Fruit fly (Drosophila melanogaster) whole organism, embryonic: ENCODE measurements around the gene CG14111.

Experiments
- Aef1 ChIP-seq: fragments of 200-800 bp; sonication (Bioruptor generic); IDR thresholded peaks from 3 replicates; pipeline ENCODE4 v1.3.6; 2022; ENCODE audit warnings: missing biosample characterization, missing genetic modification characterization
- B-H2 ChIP-seq: fragments of 200-800 bp; sonication (Bioruptor generic); optimal IDR thresholded peaks from 2 replicates; lab custom pipeline; 2018; ENCODE audit warnings: missing biosample characterization, mild to moderate bottlenecking, missing genetic modification characterization
- BtbVII ChIP-seq: fragments of 200-800 bp; sonication (Bioruptor generic); optimal IDR thresholded peaks from 3 replicates; lab custom pipeline; 2017; ENCODE audit warnings: missing biosample characterization, mild to moderate bottlenecking, missing genetic modification characterization
- CG10321 ChIP-seq: fragments of 200-800 bp; sonication (Bioruptor generic); IDR thresholded peaks from 2 replicates; pipeline ENCODE4 v1.3.6; 2022; ENCODE audit warnings: missing biosample characterization, missing genetic modification characterization
- CG10565 ChIP-seq: fragments of 200-800 bp; sonication (Bioruptor generic); optimal IDR thresholded peaks from 3 replicates; lab custom pipeline; 2016; ENCODE audit warnings: missing biosample characterization, mild to moderate bottlenecking, missing genetic modification characterization
- CG10959 ChIP-seq: fragments of 200-800 bp; sonication (Bioruptor generic); IDR thresholded peaks from 2 replicates; pipeline ENCODE4 v1.3.6; 2022; ENCODE audit warnings: missing biosample characterization, missing genetic modification characterization
- CG11560 ChIP-seq: fragments of 200-800 bp; sonication (Bioruptor generic); IDR thresholded peaks from 3 replicates; pipeline ENCODE4 v1.3.6; 2022; ENCODE audit warnings: missing biosample characterization, missing genetic modification characterization
- CG12769 ChIP-seq: fragments of 200-800 bp; sonication (Bioruptor generic); optimal IDR thresholded peaks from 2 replicates; lab custom pipeline; 2019; ENCODE audit warnings: missing biosample characterization, mild to moderate bottlenecking, missing genetic modification characterization, moderate library complexity
- CG13287 ChIP-seq: fragments of 200-800 bp; sonication (Bioruptor generic); IDR thresholded peaks from 2 replicates; pipeline ENCODE4 v1.3.6; 2022; ENCODE audit warnings: missing biosample characterization, missing genetic modification characterization; ENCODE audit not compliant: partially characterized antibody
- CG14441 ChIP-seq: fragments of 200-800 bp; sonication (Bioruptor generic); IDR thresholded peaks from 2 replicates; pipeline ENCODE4 v1.3.6; 2022; ENCODE audit warnings: missing biosample characterization, missing genetic modification characterization
- CG16779 ChIP-seq: fragments of 200-800 bp; sonication (Bioruptor generic); IDR thresholded peaks from 2 replicates; pipeline ENCODE4 v1.3.6; 2022; ENCODE audit warnings: missing biosample characterization, missing genetic modification characterization
- CG18619 ChIP-seq: fragments of 200-800 bp; sonication (Bioruptor generic); optimal IDR thresholded peaks from 3 replicates; lab custom pipeline; 2017; ENCODE audit warnings: missing biosample characterization, mild to moderate bottlenecking, missing genetic modification characterization
- CG5245 ChIP-seq: fragments of 200-800 bp; sonication (Bioruptor generic); optimal IDR thresholded peaks from 3 replicates; lab custom pipeline; 2016; ENCODE audit warnings: missing biosample characterization, missing genetic modification characterization
- CG5953 ChIP-seq: fragments of 200-800 bp; sonication (Bioruptor generic); IDR thresholded peaks from 2 replicates; pipeline ENCODE4 v1.3.6; 2022; ENCODE audit warnings: missing biosample characterization, missing genetic modification characterization
- CG9215 ChIP-seq: fragments of 200-800 bp; sonication (Bioruptor generic); IDR thresholded peaks from 2 replicates; pipeline ENCODE4 v1.3.6; 2022; ENCODE audit warnings: missing biosample characterization, missing genetic modification characterization
- Chrac-16 ChIP-seq: fragments of 200-800 bp; sonication (Bioruptor generic); optimal IDR thresholded peaks from 3 replicates; lab custom pipeline; 2016; ENCODE audit warnings: missing biosample characterization, missing genetic modification characterization
- Drgx ChIP-seq: fragments of 200-800 bp; sonication (Bioruptor generic); IDR thresholded peaks from 2 replicates; pipeline ENCODE4 v1.3.6; 2022; ENCODE audit warnings: missing biosample characterization, missing genetic modification characterization
- Elba2 ChIP-seq: fragments of 200-800 bp; sonication (Bioruptor generic); optimal IDR thresholded peaks from 3 replicates; lab custom pipeline; 2016; ENCODE audit warnings: missing biosample characterization, missing genetic modification characterization
- Gsc ChIP-seq: fragments of 200-800 bp; sonication (Bioruptor generic); IDR thresholded peaks from 2 replicates; pipeline ENCODE4 v1.3.6; 2022; ENCODE audit warnings: missing biosample characterization, missing genetic modification characterization
- HHEX ChIP-seq: fragments of 200-800 bp; sonication (Bioruptor generic); optimal IDR thresholded peaks from 3 replicates; lab custom pipeline; 2017; ENCODE audit warnings: missing biosample characterization, mild to moderate bottlenecking, missing genetic modification characterization, missing genetic modification reagents
- Hsf ChIP-seq: fragments of 200-800 bp; sonication (Bioruptor generic); optimal IDR thresholded peaks from 3 replicates; lab custom pipeline; 2016; ENCODE audit warnings: missing biosample characterization, missing genetic modification characterization
- NC2β ChIP-seq: fragments of 200-800 bp; sonication (Bioruptor generic); optimal IDR thresholded peaks from 2 replicates; lab custom pipeline; 2016; ENCODE audit warnings: missing biosample characterization, missing genetic modification characterization
- Nf-YA ChIP-seq: fragments of 200-800 bp; sonication (Bioruptor generic); IDR thresholded peaks from 2 replicates; pipeline ENCODE4 v1.3.6; 2022; ENCODE audit warnings: missing biosample characterization, missing genetic modification characterization
- Rfx ChIP-seq: fragments of 200-800 bp; sonication (Bioruptor generic); IDR thresholded peaks from 2 replicates; pipeline ENCODE4 v1.3.6; 2022; ENCODE audit warnings: missing biosample characterization, missing genetic modification characterization
- Spps ChIP-seq: fragments of 200-800 bp; sonication (Bioruptor generic); optimal IDR thresholded peaks from 2 replicates; lab custom pipeline; 2018; ENCODE audit warnings: missing biosample characterization, mild to moderate bottlenecking, missing genetic modification characterization
- Ssrp ChIP-seq: fragments of 200-800 bp; sonication (Bioruptor generic); optimal IDR thresholded peaks from 2 replicates; lab custom pipeline; 2018; ENCODE audit warnings: missing biosample characterization, mild to moderate bottlenecking, missing genetic modification characterization, moderate library complexity
- ac ChIP-seq: fragments of 200-800 bp; sonication (Bioruptor generic); optimal IDR thresholded peaks from 3 replicates; lab custom pipeline; 2017; ENCODE audit warnings: missing biosample characterization, mild to moderate bottlenecking, missing genetic modification characterization
- bcd ChIP-seq: fragments of 200-800 bp; sonication (Bioruptor generic); optimal IDR thresholded peaks from 2 replicates; lab custom pipeline; 2017; ENCODE audit warnings: missing biosample characterization, mild to moderate bottlenecking, missing genetic modification characterization
- bowl ChIP-seq: fragments of 200-800 bp; sonication (Bioruptor generic); IDR thresholded peaks from 2 replicates; pipeline ENCODE4 v1.3.6; 2022; ENCODE audit warnings: missing biosample characterization, missing genetic modification characterization
- br ChIP-seq: fragments of >200 bp; optimal IDR thresholded peaks from 2 replicates; lab custom pipeline; 2017
- chif ChIP-seq, 2 experiments: fragments of 200-800 bp; sonication (Bioruptor generic); optimal IDR thresholded peaks; 3 replicates each; lab custom pipeline; 2016; ENCODE audit warnings: missing biosample characterization in 2 of 2, missing genetic modification characterization in 2 of 2
- dan ChIP-seq: fragments of 200-800 bp; sonication (Bioruptor generic); IDR thresholded peaks from 2 replicates; pipeline ENCODE4 v1.3.6; 2022; ENCODE audit warnings: missing biosample characterization, missing genetic modification characterization
- emc ChIP-seq: fragments of 200-800 bp; sonication (Bioruptor generic); optimal IDR thresholded peaks from 2 replicates; lab custom pipeline; 2016; ENCODE audit warnings: missing biosample characterization, missing genetic modification characterization
- exex ChIP-seq: fragments of 200-800 bp; sonication (Bioruptor generic); optimal IDR thresholded peaks from 4 replicates; lab custom pipeline; 2018; ENCODE audit warnings: missing biosample characterization, mild to moderate bottlenecking, missing genetic modification characterization, moderate library complexity
- fd96Cb ChIP-seq: fragments of 200-800 bp; sonication (Bioruptor generic); optimal IDR thresholded peaks from 2 replicates; lab custom pipeline; 2018; ENCODE audit warnings: missing biosample characterization, mild to moderate bottlenecking, missing genetic modification characterization, moderate library complexity
- grau ChIP-seq: fragments of 200-800 bp; optimal IDR thresholded peaks from 3 replicates; lab custom pipeline; 2019; ENCODE audit warnings: missing biosample characterization, mild to moderate bottlenecking, missing genetic modification characterization, moderate library complexity
- hkb ChIP-seq, 2 experiments: fragments of 200-800 bp in 1 of 2; fragments of >200 bp in 1 of 2; sonication (Bioruptor generic) in 1 of 2; IDR thresholded peaks in 1 of 2; optimal IDR thresholded peaks in 1 of 2; 2 replicates each; pipeline versions ENCODE4 v1.3.6 to Lab custom; 2017 to 2022; ENCODE audit warnings: missing biosample characterization in 1 of 2, missing genetic modification characterization in 1 of 2
- insv ChIP-seq, 2 experiments: fragments of 200-800 bp; sonication (Bioruptor generic); optimal IDR thresholded peaks; 3 replicates each; lab custom pipeline; 2016 to 2018; ENCODE audit warnings: missing biosample characterization in 2 of 2, missing genetic modification characterization in 2 of 2
- jing ChIP-seq: fragments of 200-800 bp; sonication (Bioruptor generic); optimal IDR thresholded peaks from 2 replicates; lab custom pipeline; 2018; ENCODE audit warnings: missing biosample characterization, mild to moderate bottlenecking, missing genetic modification characterization
- kay ChIP-seq: fragments of 200-800 bp; sonication (Bioruptor generic); optimal IDR thresholded peaks from 2 replicates; lab custom pipeline; 2016; ENCODE audit warnings: missing biosample characterization, missing genetic modification characterization
- ken ChIP-seq: fragments of 200-800 bp; sonication (Bioruptor generic); IDR thresholded peaks from 3 replicates; pipeline ENCODE4 v1.3.6; 2022; ENCODE audit warnings: missing biosample characterization, missing genetic modification characterization
- mirr ChIP-seq: fragments of 200-800 bp; sonication (Bioruptor generic); optimal IDR thresholded peaks from 3 replicates; lab custom pipeline; 2018; ENCODE audit warnings: missing biosample characterization, mild to moderate bottlenecking, missing genetic modification characterization
- pan ChIP-seq, 4 experiments: fragments of >200 bp in 3 of 4; fragments of 200-800 bp in 1 of 4; sonication (Bioruptor generic) in 1 of 4; optimal IDR thresholded peaks in 3 of 4; IDR thresholded peaks in 1 of 4; 2 replicates each; pipeline versions ENCODE4 v1.3.6 to Lab custom; 2017 to 2022; ENCODE audit warnings: missing biosample characterization in 2 of 4, missing genetic modification characterization in 2 of 4, mixed read lengths in 1 of 4
- pnt ChIP-seq: fragments of 200-800 bp; sonication (Bioruptor generic); optimal IDR thresholded peaks from 3 replicates; lab custom pipeline; 2016; ENCODE audit warnings: missing biosample characterization, missing genetic modification characterization
- rib ChIP-seq: fragments of 200-800 bp; sonication (Bioruptor generic); IDR thresholded peaks from 2 replicates; pipeline ENCODE4 v1.3.6; 2022; ENCODE audit warnings: missing biosample characterization, missing genetic modification characterization
- salm ChIP-seq: fragments of 200-800 bp; sonication (Bioruptor generic); optimal IDR thresholded peaks from 2 replicates; lab custom pipeline; 2018; ENCODE audit warnings: missing biosample characterization, mild to moderate bottlenecking, missing genetic modification characterization
- sd ChIP-seq: fragments of 200-800 bp; sonication (Bioruptor generic); optimal IDR thresholded peaks from 3 replicates; lab custom pipeline; 2018; ENCODE audit warnings: missing biosample characterization, mild to moderate bottlenecking, missing genetic modification characterization, moderate library complexity
- sens ChIP-seq: fragments of 200-800 bp; sonication (Bioruptor generic); peaks from one replicate; lab custom pipeline; 2016; ENCODE audit warnings: missing biosample characterization, missing genetic modification characterization
- sug ChIP-seq: fragments of 200-800 bp; optimal IDR thresholded peaks from 2 replicates; lab custom pipeline; 2019; ENCODE audit warnings: missing biosample characterization, mild to moderate bottlenecking, missing genetic modification characterization, moderate library complexity
- tin ChIP-seq: fragments of 200-800 bp; sonication (Bioruptor generic); optimal IDR thresholded peaks from 3 replicates; lab custom pipeline; 2016; ENCODE audit warnings: missing biosample characterization, missing genetic modification characterization
- tio ChIP-seq: fragments of 200-800 bp; sonication (Bioruptor generic); optimal IDR thresholded peaks from 2 replicates; lab custom pipeline; 2017; ENCODE audit warnings: missing biosample characterization, missing genetic modification characterization, inconsistent platforms
- toy ChIP-seq: fragments of 200-800 bp; sonication (Bioruptor generic); IDR thresholded peaks from 2 replicates; pipeline ENCODE4 v1.3.6; 2022; ENCODE audit warnings: missing biosample characterization, missing genetic modification characterization
- yki ChIP-seq: fragments of >200 bp; optimal IDR thresholded peaks from 3 replicates; lab custom pipeline; 2018

The CG14111 gene

DNA sequence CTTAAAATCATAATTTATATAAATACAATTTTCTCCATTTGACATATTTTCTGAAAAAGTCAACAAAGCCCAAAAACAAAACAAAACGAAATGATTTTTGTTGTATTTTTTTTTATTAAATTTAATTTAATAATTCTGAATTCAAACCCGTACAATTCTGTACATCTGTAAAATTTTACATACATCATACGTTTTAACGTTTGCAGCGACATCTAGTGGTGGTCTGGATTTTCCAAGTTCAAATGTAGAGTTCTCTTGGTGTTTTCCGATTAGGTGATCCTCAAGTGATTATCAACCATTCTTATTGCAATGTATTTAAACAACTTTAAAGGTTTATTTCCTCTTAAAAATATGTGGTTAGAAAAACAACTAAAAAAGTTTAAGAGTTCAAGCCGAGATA lies 33.2 kb downstream of the CG14111 start (continued):
- no peak for TF ChIP-seq CG10565 (GFP tag; lab: Kevin White, UChicago)
- no peak for TF ChIP-seq salm (tag; lab: Kevin White, UChicago)
- no peak for TF ChIP-seq HHEX (GFP tag; lab: Kevin White, UChicago)
- no peak for TF ChIP-seq Nf-YA (GFP tag; lab: Robert Waterston, UW)
- peak; percentile 6 for TF ChIP-seq jing (GFP tag; lab: Kevin White, UChicago)
- no peak for TF ChIP-seq CG11560 (tag; lab: Robert Waterston, UW)
- peak; percentile 66 for TF ChIP-seq Chrac-16 (GFP tag; lab: Kevin White, UChicago)
- TF ChIP-seq NC2β, result no peak
- no peak for TF ChIP-seq CG10959 (GFP tag; lab: Robert Waterston, UW)
- TF ChIP-seq br (lab: Kevin White, UChicago), result no peak
- TF ChIP-seq CG9215 (GFP tag; lab: Robert Waterston, UW), result no peak
- TF ChIP-seq bowl, result no peak
- TF ChIP-seq CG14441, result no peak
- TF ChIP-seq grau (tag; lab: Kevin White, UChicago), result peak; percentile 37
- no peak for TF ChIP-seq sd
- peak; percentile 22 for TF ChIP-seq CG12769 (tag; lab: Kevin White, UChicago)
- no peak for TF ChIP-seq CG18619 (GFP tag; lab: Kevin White, UChicago)
- no peak for TF ChIP-seq Spps (tag; lab: Kevin White, UChicago)
- no peak for TF ChIP-seq fd96Cb (tag; lab: Kevin White, UChicago)
- TF ChIP-seq chif (GFP tag; optimal IDR thresholded peaks at IDR 0.05; lab: Kevin White, UChicago), result peak in 1 of 2 experiments; percentile 66
- TF ChIP-seq emc (GFP tag; lab: Kevin White, UChicago), result no peak
- TF ChIP-seq B-H2, result no peak
- peak; percentile 97 for TF ChIP-seq Elba2
- no peak for TF ChIP-seq Ssrp (tag; lab: Kevin White, UChicago)
- TF ChIP-seq sens (GFP tag; lab: Kevin White, UChicago), result peak; percentile 73
- no peak for TF ChIP-seq CG5953
- TF ChIP-seq CG10321 (GFP tag; lab: Robert Waterston, UW), result no peak
- TF ChIP-seq bcd (GFP tag; lab: Kevin White, UChicago), result peak; percentile 32
- peak; percentile 43 for TF ChIP-seq tin (GFP tag; lab: Kevin White, UChicago)
- TF ChIP-seq CG16779 (GFP tag; lab: Robert Waterston, UW), result no peak
- TF ChIP-seq Gsc (GFP tag; lab: Robert Waterston, UW), result no peak
- no peak for TF ChIP-seq hkb (optimal IDR thresholded peaks at IDR 0.05; lab: Kevin White, UChicago)
- no peak for TF ChIP-seq hkb (GFP tag; IDR thresholded peaks at IDR 0.05; lab: Robert Waterston, UW)
- no peak for TF ChIP-seq tio (GFP tag; lab: Kevin White, UChicago)
- TF ChIP-seq dan, result no peak
- peak; percentile 29 for TF ChIP-seq sug
- no peak for TF ChIP-seq CG13287 (GFP tag; lab: Robert Waterston, UW)
- no peak for TF ChIP-seq pan (optimal IDR thresholded peaks at IDR 0.05; lab: Kevin White, UChicago)
- no peak for TF ChIP-seq pan (GFP tag; optimal IDR thresholded peaks at IDR 0.05 in 1 of 2, IDR thresholded peaks at IDR 0.05 in 1 of 2)
- no peak for TF ChIP-seq exex (tag; lab: Kevin White, UChicago)
- no peak for TF ChIP-seq Drgx (GFP tag; lab: Robert Waterston, UW)
- TF ChIP-seq pnt, result peak; percentile 29
- no peak for TF ChIP-seq rib
- TF ChIP-seq toy, result no peak
- TF ChIP-seq kay, result peak; percentile 21
- peak; percentile 50 for TF ChIP-seq Hsf (GFP tag; lab: Kevin White, UChicago)
- TF ChIP-seq Rfx (GFP tag; lab: Robert Waterston, UW), result peak; percentile 78
- TF ChIP-seq ac, result no peak
- TF ChIP-seq CG5245 (GFP tag; lab: Kevin White, UChicago), result peak; percentile 61
- TF ChIP-seq Aef1, result 0 out of 3 replicates have a peak, but pooled peaks have one; percentile 16
- no peak for TF ChIP-seq mirr (GFP tag; lab: Kevin White, UChicago)
- peak; percentile 19 for TF ChIP-seq yki (lab: Kevin White, UChicago)
- TF ChIP-seq insv (GFP tag; optimal IDR thresholded peaks at IDR 0.05; lab: Kevin White, UChicago), result peak in 1 of 2 experiments; percentile 99
- no peak for TF ChIP-seq ken (GFP tag; lab: Robert Waterston, UW)
- TF ChIP-seq BtbVII (GFP tag; lab: Kevin White, UChicago), result no peak
